Fruit fly (Drosophila melanogaster) whole organism, embryonic: ENCODE data around the gene CG4382.

Source experiments
- Atf-2 ChIP-seq: fragments of 200-800 bp; sonication (Bioruptor generic); optimal IDR thresholded peaks from 2 replicates; lab custom pipeline; 2016; ENCODE audit warnings: missing biosample characterization, missing genetic modification characterization
- Atf6 ChIP-seq: fragments of 200-800 bp; sonication (Bioruptor generic); IDR thresholded peaks from 2 replicates; pipeline ENCODE4 v1.3.6; 2022; ENCODE audit warnings: missing biosample characterization, missing genetic modification characterization
- Awh ChIP-seq: fragments of 200-800 bp; sonication (Bioruptor generic); IDR thresholded peaks from 2 replicates; pipeline ENCODE4, ENCODE4 v1.3.6; 2022; ENCODE audit warnings: missing biosample characterization, missing genetic modification characterization
- CG10209 ChIP-seq: fragments of 200-800 bp; sonication (Bioruptor generic); optimal IDR thresholded peaks from 3 replicates; lab custom pipeline; 2017; ENCODE audit warnings: missing biosample characterization, mild to moderate bottlenecking, missing genetic modification characterization, missing genetic modification reagents
- CG11247 ChIP-seq: fragments of 200-800 bp; sonication (Bioruptor generic); IDR thresholded peaks from 2 replicates; pipeline ENCODE4 v1.3.6; 2022; ENCODE audit warnings: missing biosample characterization, missing genetic modification characterization
- CG11398 ChIP-seq: fragments of 200-800 bp; sonication (Bioruptor generic); optimal IDR thresholded peaks from 2 replicates; lab custom pipeline; 2016; ENCODE audit warnings: missing biosample characterization, missing genetic modification characterization
- CG12071 ChIP-seq: fragments of 200-800 bp; sonication (Bioruptor generic); optimal IDR thresholded peaks from 3 replicates; lab custom pipeline; 2018; ENCODE audit warnings: missing biosample characterization, mild to moderate bottlenecking, missing genetic modification characterization
- CG13287 ChIP-seq: fragments of 200-800 bp; sonication (Bioruptor generic); IDR thresholded peaks from 2 replicates; pipeline ENCODE4 v1.3.6; 2022; ENCODE audit warnings: missing biosample characterization, missing genetic modification characterization; ENCODE audit not compliant: partially characterized antibody
- CG13624 ChIP-seq: fragments of 200-800 bp; sonication (Bioruptor generic); optimal IDR thresholded peaks from 2 replicates; lab custom pipeline; 2016; ENCODE audit warnings: missing biosample characterization, missing genetic modification characterization
- CG14860 ChIP-seq: fragments of 200-800 bp; sonication (Bioruptor generic); IDR thresholded peaks from 3 replicates; pipeline ENCODE4 v1.3.6; 2022; ENCODE audit warnings: missing biosample characterization, missing genetic modification characterization; ENCODE audit not compliant: partially characterized antibody
- CG17361 ChIP-seq: fragments of 200-800 bp; sonication (Bioruptor generic); IDR thresholded peaks from 3 replicates; pipeline ENCODE4 v1.3.6; 2022; ENCODE audit warnings: missing biosample characterization, missing genetic modification characterization
- CG17829 ChIP-seq: fragments of 200-800 bp; optimal IDR thresholded peaks from 2 replicates; lab custom pipeline; 2019; ENCODE audit warnings: missing biosample characterization, mild to moderate bottlenecking, missing genetic modification characterization, moderate library complexity
- CG2875 ChIP-seq: fragments of 200-800 bp; sonication (Bioruptor generic); optimal IDR thresholded peaks from 2 replicates; lab custom pipeline; 2017; ENCODE audit warnings: missing biosample characterization, mild to moderate bottlenecking, missing genetic modification characterization, missing genetic modification reagents
- CG3407 ChIP-seq: fragments of 200-800 bp; sonication (Bioruptor generic); optimal IDR thresholded peaks from 2 replicates; lab custom pipeline; 2018; ENCODE audit warnings: missing biosample characterization, mild to moderate bottlenecking, missing genetic modification characterization
- CG4360 ChIP-seq: fragments of 200-800 bp; sonication (Bioruptor generic); IDR thresholded peaks from 2 replicates; pipeline ENCODE4 v1.3.6; 2022; ENCODE audit warnings: missing biosample characterization, missing genetic modification characterization
- CG6689 ChIP-seq: fragments of 200-800 bp; sonication (Bioruptor generic); IDR thresholded peaks from 2 replicates; pipeline ENCODE4 v1.3.6; 2022; ENCODE audit warnings: missing biosample characterization, missing genetic modification characterization
- CG7839 ChIP-seq: fragments of 200-800 bp; sonication (Bioruptor generic); optimal IDR thresholded peaks from 3 replicates; lab custom pipeline; 2018; ENCODE audit warnings: missing biosample characterization, mild to moderate bottlenecking, missing genetic modification characterization, moderate library complexity
- CG9609 ChIP-seq: fragments of 200-800 bp; sonication (Bioruptor generic); optimal IDR thresholded peaks from 3 replicates; lab custom pipeline; 2016; ENCODE audit warnings: missing biosample characterization, missing genetic modification characterization
- Dip3 ChIP-seq: fragments of 200-800 bp; sonication (Bioruptor generic); optimal IDR thresholded peaks from 3 replicates; lab custom pipeline; 2016; ENCODE audit warnings: missing biosample characterization, missing genetic modification characterization
- Dref ChIP-seq: fragments of 200-800 bp; sonication (Bioruptor generic); IDR thresholded peaks from 2 replicates; pipeline ENCODE4 v1.3.6; 2022; ENCODE audit warnings: missing biosample characterization, missing genetic modification characterization
- Hmr ChIP-seq: fragments of 200-800 bp; sonication (Bioruptor generic); optimal IDR thresholded peaks from 3 replicates; lab custom pipeline; 2017; ENCODE audit warnings: mild to moderate bottlenecking, missing biosample characterization, missing genetic modification reagents, missing genetic modification characterization
- Kr ChIP-seq: fragments of 200-800 bp; sonication (Bioruptor generic); optimal IDR thresholded peaks from 2 replicates; lab custom pipeline; 2017; ENCODE audit warnings: missing biosample characterization, mild to moderate bottlenecking, missing genetic modification characterization
- Mad ChIP-seq: fragments of 200-800 bp; sonication (Bioruptor generic); optimal IDR thresholded peaks from 2 replicates; lab custom pipeline; 2016; ENCODE audit warnings: missing biosample characterization, missing genetic modification characterization
- Nf-YA ChIP-seq: fragments of 200-800 bp; sonication (Bioruptor generic); IDR thresholded peaks from 2 replicates; pipeline ENCODE4 v1.3.6; 2022; ENCODE audit warnings: missing biosample characterization, missing genetic modification characterization
- Nf-YB ChIP-seq: fragments of 200-800 bp; sonication (Bioruptor generic); optimal IDR thresholded peaks from 3 replicates; lab custom pipeline; 2019; ENCODE audit warnings: missing biosample characterization, mild to moderate bottlenecking, missing genetic modification characterization, moderate library complexity
- Oaz ChIP-seq: fragments of 200-800 bp; sonication (Bioruptor generic); IDR thresholded peaks from 2 replicates; pipeline ENCODE4 v1.3.6; 2022; ENCODE audit warnings: missing biosample characterization, missing genetic modification characterization
- Six4 ChIP-seq: fragments of 200-800 bp; sonication (Bioruptor generic); optimal IDR thresholded peaks from 2 replicates; lab custom pipeline; 2016; ENCODE audit warnings: missing biosample characterization, missing genetic modification characterization
- Ssrp ChIP-seq: fragments of 200-800 bp; sonication (Bioruptor generic); optimal IDR thresholded peaks from 2 replicates; lab custom pipeline; 2018; ENCODE audit warnings: missing biosample characterization, mild to moderate bottlenecking, missing genetic modification characterization, moderate library complexity
- TFAM ChIP-seq: fragments of 200-800 bp; sonication (Bioruptor generic); optimal IDR thresholded peaks from 2 replicates; lab custom pipeline; 2017; ENCODE audit warnings: missing biosample characterization, missing genetic modification characterization, inconsistent platforms
- Taf1 ChIP-seq: fragments of 200-800 bp; sonication (Bioruptor generic); IDR thresholded peaks from 2 replicates; pipeline ENCODE4 v1.3.6; 2022; ENCODE audit warnings: missing biosample characterization, missing genetic modification characterization
- Tbp ChIP-seq: fragments of >200 bp; optimal IDR thresholded peaks from 2 replicates; lab custom pipeline; 2018; ENCODE audit warnings: missing biosample characterization, missing genetic modification characterization
- YL-1 ChIP-seq: fragments of 200-800 bp; sonication (Bioruptor generic); optimal IDR thresholded peaks from 3 replicates; lab custom pipeline; 2017; ENCODE audit warnings: missing biosample characterization, mild to moderate bottlenecking, missing genetic modification characterization
- amos ChIP-seq: fragments of 200-800 bp; sonication (Bioruptor generic); IDR thresholded peaks from 2 replicates; pipeline ENCODE4 v1.3.6; 2022; ENCODE audit warnings: missing biosample characterization, missing genetic modification characterization; ENCODE audit not compliant: partially characterized antibody
- caup ChIP-seq: fragments of 200-800 bp; sonication (Bioruptor generic); optimal IDR thresholded peaks from 3 replicates; lab custom pipeline; 2017; ENCODE audit warnings: missing biosample characterization, mild to moderate bottlenecking, missing genetic modification characterization, moderate library complexity; ENCODE audit not compliant: severe bottlenecking
- danr ChIP-seq: fragments of 200-800 bp; sonication (Bioruptor generic); IDR thresholded peaks from 2 replicates; pipeline ENCODE4 v1.3.6; 2022; ENCODE audit warnings: missing biosample characterization, missing genetic modification characterization
- ems ChIP-seq: fragments of 200-800 bp; sonication (Bioruptor generic); optimal IDR thresholded peaks from 3 replicates; lab custom pipeline; 2016; ENCODE audit warnings: missing biosample characterization, missing genetic modification characterization
- en ChIP-seq: fragments of 200-800 bp; sonication (Bioruptor generic); optimal IDR thresholded peaks from 2 replicates; lab custom pipeline; 2016; ENCODE audit warnings: missing biosample characterization, missing genetic modification characterization
- fd102C ChIP-seq: fragments of 200-800 bp; sonication (Bioruptor generic); optimal IDR thresholded peaks from 2 replicates; lab custom pipeline; 2018; ENCODE audit warnings: missing biosample characterization, mild to moderate bottlenecking, missing genetic modification characterization, moderate library complexity
- fd96Cb ChIP-seq: fragments of 200-800 bp; sonication (Bioruptor generic); optimal IDR thresholded peaks from 2 replicates; lab custom pipeline; 2018; ENCODE audit warnings: missing biosample characterization, mild to moderate bottlenecking, missing genetic modification characterization, moderate library complexity
- ftz-f1 ChIP-seq: fragments of 200-800 bp; sonication (Bioruptor generic); optimal IDR thresholded peaks from 2 replicates; lab custom pipeline; 2016; ENCODE audit warnings: missing biosample characterization, missing genetic modification characterization
- gfzf ChIP-seq: fragments of 200-800 bp; sonication (Bioruptor generic); optimal IDR thresholded peaks from 2 replicates; lab custom pipeline; 2016; ENCODE audit warnings: missing biosample characterization, mild to moderate bottlenecking, missing genetic modification characterization, moderate library complexity
- ham ChIP-seq: fragments of 200-800 bp; sonication (Bioruptor generic); IDR thresholded peaks from 2 replicates; pipeline ENCODE4 v1.3.6; 2022; ENCODE audit warnings: missing biosample characterization, missing genetic modification characterization
- ind ChIP-seq: fragments of 200-800 bp; sonication (Bioruptor generic); optimal IDR thresholded peaks from 3 replicates; lab custom pipeline; 2016; ENCODE audit warnings: missing biosample characterization, missing genetic modification characterization
- lmd ChIP-seq: fragments of 200-800 bp; sonication (Bioruptor generic); IDR thresholded peaks from 2 replicates; pipeline ENCODE4 v1.3.6; 2022; ENCODE audit warnings: missing biosample characterization, missing genetic modification characterization
- lola ChIP-seq, 3 experiments: fragments of >200 bp in 2 of 3; fragments of 200-800 bp in 1 of 3; sonication (Bioruptor generic) in 1 of 3; optimal IDR thresholded peaks; 2 replicates each; lab custom pipeline; 2017 to 2019; ENCODE audit warnings: missing biosample characterization in 3 of 3, missing genetic modification characterization in 3 of 3, mild to moderate bottlenecking in 1 of 3, moderate library complexity in 1 of 3
- onecut ChIP-seq: fragments of 200-800 bp; sonication (Bioruptor generic); IDR thresholded peaks from 2 replicates; pipeline ENCODE4 v1.3.6; 2022; ENCODE audit warnings: missing biosample characterization, missing genetic modification characterization
- peb ChIP-seq: fragments of 200-800 bp; sonication (Bioruptor generic); IDR thresholded peaks from 2 replicates; pipeline ENCODE4 v1.3.6; 2022; ENCODE audit warnings: missing biosample characterization, missing genetic modification characterization
- stwl ChIP-seq: fragments of 200-800 bp; sonication (Bioruptor generic); optimal IDR thresholded peaks from 3 replicates; lab custom pipeline; 2018; ENCODE audit warnings: missing biosample characterization, mild to moderate bottlenecking, missing genetic modification characterization, moderate library complexity
- tap ChIP-seq: fragments of 200-800 bp; optimal IDR thresholded peaks from 3 replicates; lab custom pipeline; 2019; ENCODE audit warnings: missing biosample characterization, mild to moderate bottlenecking, missing genetic modification characterization, moderate library complexity
- tin ChIP-seq: fragments of 200-800 bp; sonication (Bioruptor generic); optimal IDR thresholded peaks from 3 replicates; lab custom pipeline; 2016; ENCODE audit warnings: missing biosample characterization, missing genetic modification characterization
- wdn ChIP-seq: fragments of 200-800 bp; sonication (Bioruptor generic); IDR thresholded peaks from 2 replicates; pipeline ENCODE4 v1.3.6; 2022; ENCODE audit warnings: missing biosample characterization, missing genetic modification characterization

Gene CG4382

dm6 chr2L:9616654-9617053 is 16.0 kb upstream of the CG4382 start (continued):
- TF ChIP-seq gfzf (GFP tag; lab: Kevin White, UChicago) (peak; percentile 46), CG6689 (0 out of 2 replicates have a peak, but pooled peaks have one; percentile 9), Nf-YB (GFP tag; lab: Kevin White, UChicago) (peak; percentile 25), Mad (GFP tag; lab: Kevin White, UChicago) (peak; percentile 64), CG17829 (tag; lab: Kevin White, UChicago) (no peak), CG4360 (peak; percentile 78), ems (GFP tag; lab: Kevin White, UChicago) (peak; percentile 25), amos (GFP tag; lab: Robert Waterston, UW) (peak; percentile 88), CG11247 (GFP tag; lab: Robert Waterston, UW) (peak; percentile 61), Hmr (GFP tag; lab: Kevin White, UChicago) (peak; percentile 73), Oaz (GFP tag; lab: Robert Waterston, UW) (no peak), Atf-2 (GFP tag; lab: Kevin White, UChicago) (no peak), onecut (GFP tag; lab: Robert Waterston, UW) (peak; percentile 89), CG13287 (GFP tag; lab: Robert Waterston, UW) (peak; percentile 84), CG17361 (GFP tag; lab: Robert Waterston, UW) (no peak), Ssrp (tag; lab: Kevin White, UChicago) (no peak), CG13624 (GFP tag; lab: Kevin White, UChicago) (peak; percentile 32), CG10209 (GFP tag; lab: Kevin White, UChicago) (peak; percentile 19), fd102C (GFP tag; lab: Kevin White, UChicago) (peak; percentile 4), wdn (GFP tag; lab: Robert Waterston, UW) (peak; percentile 64), Six4 (GFP tag; lab: Kevin White, UChicago) (no peak), Dref (GFP tag; lab: Robert Waterston, UW) (peak; percentile 99), danr (GFP tag; lab: Robert Waterston, UW) (no peak), lmd (peak; percentile 12; the same call in 1 of the 2 replicates), ham (GFP tag; lab: Robert Waterston, UW) (no peak), stwl (tag; lab: Kevin White, UChicago) (peak; percentile 71), Taf1 (GFP tag; lab: Robert Waterston, UW) (no peak), fd96Cb (tag; lab: Kevin White, UChicago) (no peak), CG12071 (peak; percentile 22), CG14860 (GFP tag; lab: Robert Waterston, UW) (peak; percentile 44; the same call in 1 of the 3 replicates), YL-1 (GFP tag; lab: Kevin White, UChicago) (peak; percentile 53), ind (GFP tag; lab: Kevin White, UChicago) (no peak), Dip3 (GFP tag; lab: Kevin White, UChicago) (no peak), ftz-f1 (GFP tag; lab: Kevin White, UChicago) (peak; percentile 46), CG7839 (tag; lab: Kevin White, UChicago) (no peak), TFAM (GFP tag; lab: Kevin White, UChicago) (no peak)

- no peak for TF ChIP-seq Nf-YA (GFP tag; lab: Robert Waterston, UW)
- no peak for TF ChIP-seq en
- TF ChIP-seq Tbp (GFP tag; lab: Kevin White, UChicago) = no peak
- TF ChIP-seq CG9609 (GFP tag; lab: Kevin White, UChicago) = no peak
- TF ChIP-seq CG13287 (GFP tag; lab: Robert Waterston, UW) = no peak
- TF ChIP-seq Awh (GFP tag; lab: Robert Waterston, UW) = no peak
- no peak for TF ChIP-seq CG11398
- no peak for TF ChIP-seq caup
- no peak for TF ChIP-seq Kr (GFP tag; lab: Kevin White, UChicago)
- TF ChIP-seq peb (GFP tag; lab: Robert Waterston, UW) = no peak
- TF ChIP-seq lola (GFP tag; optimal IDR thresholded peaks at IDR 0.05; lab: Kevin White, UChicago) = no peak
- no peak for TF ChIP-seq CG2875 (GFP tag; lab: Kevin White, UChicago)
- TF ChIP-seq CG3407 = no peak
- no peak for TF ChIP-seq tin (GFP tag; lab: Kevin White, UChicago)
- no peak for TF ChIP-seq tap (tag; lab: Kevin White, UChicago)
- TF ChIP-seq Atf6 (GFP tag; lab: Robert Waterston, UW) = no peak
Observed at dm6 chr2L:9615983-9616519, 15.4 kb upstream of the CG4382 start, which contains the start of gene GlcAT-S. Gene GlcAT-S, plus strand, starts transcription at chr2L:9616469.
